Worm (Caenorhabditis elegans) whole organism, mixed stage, embryonic: ENCODE measurements around the gene grld-1.

Source experiments
- elt-3 ChIP-seq: fragments of 150-350 bp; optimal IDR thresholded peaks from 2 replicates; lab custom pipeline; 2014; ENCODE audit warnings: missing biosample characterization, missing genetic modification characterization
- flh-1 ChIP-seq: fragments of 200-800 bp; sonication (Bioruptor generic); optimal IDR thresholded peaks from 2 replicates; lab custom pipeline; 2018; ENCODE audit warnings: mild to moderate bottlenecking, missing genetic modification characterization, moderate library complexity, missing compliant biosample characterization
- lin-13 ChIP-seq: fragments of 150-350 bp; optimal IDR thresholded peaks from 2 replicates; lab custom pipeline; 2014; ENCODE audit warnings: missing biosample characterization, missing genetic modification characterization
- lsy-2 ChIP-seq: fragments of 150-350 bp; optimal IDR thresholded peaks from 2 replicates; lab custom pipeline; 2014; ENCODE audit warnings: missing biosample characterization, missing genetic modification characterization
- mab-5 ChIP-seq: fragments of 150-350 bp; optimal IDR thresholded peaks from 2 replicates; lab custom pipeline; 2014; ENCODE audit warnings: missing biosample characterization, missing genetic modification characterization
- mep-1 ChIP-seq: fragments of 150-350 bp; optimal IDR thresholded peaks from 2 replicates; lab custom pipeline; 2017; ENCODE audit warnings: missing biosample characterization, missing genetic modification reagents, missing genetic modification characterization, inconsistent platforms
- nhr-12 ChIP-seq: fragments of 150-350 bp; optimal IDR thresholded peaks from 2 replicates; lab custom pipeline; 2014; ENCODE audit warnings: missing biosample characterization, missing genetic modification characterization
- nhr-237 ChIP-seq: fragments of 150-350 bp; optimal IDR thresholded peaks from 2 replicates; lab custom pipeline; 2014; ENCODE audit warnings: missing biosample characterization, missing genetic modification characterization
- nhr-28 ChIP-seq: fragments of 150-350 bp; optimal IDR thresholded peaks from 2 replicates; lab custom pipeline; 2014; ENCODE audit warnings: missing biosample characterization, missing genetic modification characterization
- pha-4 ChIP-seq: fragments of 150-350 bp; optimal IDR thresholded peaks from 2 replicates; lab custom pipeline; 2018; ENCODE audit warnings: missing biosample characterization, missing genetic modification reagents, missing genetic modification characterization
- sptf-1 ChIP-seq: sonication (generic microtip); optimal IDR thresholded peaks from 2 replicates; lab custom pipeline; 2017; ENCODE audit warnings: mild to moderate bottlenecking, missing genetic modification characterization, moderate library complexity, missing compliant biosample characterization
- unc-39 ChIP-seq: fragments of 150-350 bp; optimal IDR thresholded peaks from 2 replicates; lab custom pipeline; 2014; ENCODE audit warnings: missing biosample characterization, missing genetic modification characterization
- unc-62 ChIP-seq: fragments of 150-350 bp; optimal IDR thresholded peaks from 2 replicates; lab custom pipeline; 2014; ENCODE audit warnings: missing biosample characterization, missing genetic modification reagents, missing genetic modification characterization
- ztf-11 ChIP-seq: fragments of 150-350 bp; optimal IDR thresholded peaks from 2 replicates; lab custom pipeline; 2014; ENCODE audit warnings: missing biosample characterization, missing genetic modification characterization

ce11 chrIV:172990-173389 lies 47.3 kb upstream of the grld-1 start:
- TF ChIP-seq mab-5 (tag; lab: Kevin White, UChicago) (no peak), ztf-11 (tag; lab: Kevin White, UChicago) (no peak), sptf-1 (tag; lab: Kevin White, UChicago) (no peak), elt-3 (tag; lab: Kevin White, UChicago) (no peak), flh-1 (GFP tag; lab: Kevin White, UChicago) (no peak), nhr-28 (tag; lab: Kevin White, UChicago) (no peak), unc-39 (no peak), unc-62 (no peak), nhr-237 (tag; lab: Kevin White, UChicago) (no peak), nhr-12 (tag; lab: Kevin White, UChicago) (no peak), mep-1 (tag; lab: Kevin White, UChicago) (no peak), lin-13 (tag; lab: Kevin White, UChicago) (no peak), pha-4 (tag; lab: Kevin White, UChicago) (no peak), lsy-2 (tag; lab: Kevin White, UChicago) (no peak)
